Worm (Caenorhabditis elegans): ENCODE measurements around the gene F58A4.1.

- TF ChIP-seq C38D4.7 (GFP tag; optimal IDR thresholded peaks at IDR 0.05) (no peak), pqm-1 (tag; optimal IDR thresholded peaks at IDR 0.05) (no peak), K02D7.2 (tag; optimal IDR thresholded peaks at IDR 0.05) (no peak), ama-1 (optimal IDR thresholded peaks at IDR 0.05) (no peak), madf-2 (tag; optimal IDR thresholded peaks at IDR 0.05) (no peak)
Observed at ce11 chrIII:9590212-9590611, 8.1 kb upstream of the F58A4.1 start.

Measured in whole organism, late embryonic.